Fruit fly (Drosophila melanogaster) whole organism: Measurements from ENCODE around the gene CG10874.

Source experiments
- CG8478 ChIP-seq: fragments of >200 bp; optimal IDR thresholded peaks from 2 replicates; lab custom pipeline; 2018; ENCODE audit warnings: inconsistent platforms
- pan ChIP-seq: fragments of >200 bp; optimal IDR thresholded peaks from 2 replicates; lab custom pipeline; 2017
- psq ChIP-seq: fragments of >200 bp; optimal IDR thresholded peaks from 2 replicates; lab custom pipeline; 2017
- usp ChIP-seq: fragments of >200 bp; optimal IDR thresholded peaks from 2 replicates; lab custom pipeline; 2017; ENCODE audit warnings: missing biosample characterization, missing genetic modification characterization, mixed read lengths

DNA sequence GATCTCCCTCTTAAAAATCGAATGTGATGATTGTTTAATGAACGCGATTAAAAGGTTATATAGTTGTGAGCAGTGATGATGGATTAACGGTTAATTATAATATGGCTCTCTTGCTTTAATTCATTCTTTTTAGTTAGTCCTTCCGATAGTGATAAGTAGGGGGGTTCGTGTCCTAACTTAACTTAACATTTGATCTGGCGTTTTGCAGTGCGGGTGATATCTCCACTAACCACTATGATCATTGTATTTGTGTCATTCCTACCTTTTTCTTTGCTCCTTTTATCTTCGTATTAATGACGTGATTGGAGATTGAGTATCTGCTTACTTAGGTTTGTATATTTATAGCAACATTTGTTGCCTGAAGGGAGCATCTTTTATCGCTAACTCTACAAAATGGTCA, 3.1 kb upstream of the CG10874 start:
- TF ChIP-seq usp (no peak), psq (lab: Kevin White, UChicago) (no peak), CG8478 (lab: Kevin White, UChicago) (no peak), pan (lab: Kevin White, UChicago) (no peak)
